Fruit fly (Drosophila melanogaster): ENCODE measurements around the gene Vps16B.

Gene Vps16B

DNA sequence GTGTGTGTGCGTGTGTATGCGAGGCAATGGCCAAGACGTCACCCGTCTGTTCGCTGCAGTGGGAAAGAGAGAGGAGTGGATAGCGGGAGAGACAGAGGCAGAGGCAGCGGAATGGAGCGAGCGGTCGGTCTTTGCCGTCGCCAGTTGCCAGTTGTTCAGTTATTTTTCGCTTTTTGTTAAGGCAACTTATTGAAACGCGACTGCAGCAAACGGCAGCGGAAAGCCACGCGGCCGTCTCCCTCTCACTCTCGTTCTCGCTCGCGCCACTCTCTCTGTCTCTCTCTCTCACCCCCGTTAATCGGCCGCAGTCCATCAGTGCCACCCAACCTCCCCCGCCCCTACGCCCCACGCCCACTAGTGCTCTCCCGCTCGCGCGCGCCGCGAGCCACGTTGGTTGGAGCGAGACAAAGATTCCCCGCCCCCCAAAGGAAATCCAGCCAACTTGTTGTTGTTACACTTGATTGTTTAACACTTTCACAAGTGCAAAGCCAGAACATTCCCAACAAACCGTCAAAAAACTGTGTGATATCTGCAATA is 43.4 kb downstream of the Vps16B start (continued):
- TF ChIP-seq Hr38 (GFP tag; optimal IDR thresholded peaks at IDR 0.05) (no peak), CG16779 (tag; optimal IDR thresholded peaks at IDR 0.05) (no peak), topi (GFP tag; optimal IDR thresholded peaks at IDR 0.05) (no peak), esn (GFP tag; optimal IDR thresholded peaks at IDR 0.05) (no peak), lz (GFP tag; optimal IDR thresholded peaks at IDR 0.05) (no peak), CG8632 (GFP tag; optimal IDR thresholded peaks at IDR 0.05) (no peak), Lpt (GFP tag; optimal IDR thresholded peaks at IDR 0.05) (peak; percentile 56), fd59A (GFP tag; optimal IDR thresholded peaks at IDR 0.05) (no peak), svp (GFP tag) (peak; percentile 68), Met (GFP tag; optimal IDR thresholded peaks at IDR 0.05) (no peak), dac (GFP tag; optimal IDR thresholded peaks at IDR 0.05) (no peak), Sox14 (GFP tag; optimal IDR thresholded peaks at IDR 0.05) (peak; percentile 29), CG1621 (tag; optimal IDR thresholded peaks at IDR 0.05) (peak; percentile 24), Ets21C (GFP tag; optimal IDR thresholded peaks at IDR 0.05) (no peak), CG10631 (GFP tag; optimal IDR thresholded peaks at IDR 0.05) (no peak), CG10669 (GFP tag; optimal IDR thresholded peaks at IDR 0.05) (no peak), OdsH (GFP tag; optimal IDR thresholded peaks at IDR 0.05) (no peak), acj6 (GFP tag; optimal IDR thresholded peaks at IDR 0.05) (no peak), Hr4 (GFP tag; optimal IDR thresholded peaks at IDR 0.05) (no peak), Ets96B (tag; optimal IDR thresholded peaks at IDR 0.05) (no peak), CG8119 (GFP tag; IDR thresholded peaks at IDR 0.05) (peak; percentile 65)

DNA sequence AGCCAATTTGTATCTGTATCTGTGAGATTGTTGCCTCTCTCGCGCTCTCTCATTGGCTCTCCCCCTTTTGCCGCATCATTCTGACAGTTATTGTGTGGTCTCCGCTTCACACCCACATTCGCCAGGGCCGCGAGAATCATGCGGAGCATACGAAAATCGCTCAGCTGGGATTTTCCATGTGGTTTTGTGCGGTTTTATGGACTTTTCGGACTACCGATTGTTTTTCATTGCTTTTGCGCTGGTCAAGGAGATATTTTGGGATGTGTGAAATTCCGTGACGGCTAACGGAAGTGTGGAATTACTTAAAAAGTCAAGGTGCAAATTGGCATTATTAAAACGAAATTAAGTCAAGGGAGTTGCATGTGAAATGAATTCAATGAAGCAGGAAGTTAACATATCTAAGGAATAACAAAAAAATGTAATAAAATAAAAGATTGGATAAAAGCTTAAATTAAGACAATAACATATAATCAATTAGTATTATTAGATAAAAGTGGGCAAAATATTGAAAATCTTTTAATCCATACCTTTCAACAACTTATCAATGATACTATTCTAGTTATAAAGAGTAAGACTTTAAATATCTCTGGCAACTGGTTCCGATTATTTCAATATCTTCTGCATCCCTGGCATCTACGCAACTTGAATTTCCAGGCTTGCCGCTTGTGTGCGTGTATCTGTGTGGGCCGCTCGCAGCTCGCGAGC is 44.0 kb downstream of the Vps16B start:
- TF ChIP-seq CG1621 (tag; optimal IDR thresholded peaks at IDR 0.05) (no peak), Eip93F (GFP tag; optimal IDR thresholded peaks at IDR 0.05) (no peak), achi (GFP tag; optimal IDR thresholded peaks at IDR 0.05) (peak; percentile 69), CG8632 (GFP tag; optimal IDR thresholded peaks at IDR 0.05) (no peak), CG11762 (GFP tag; optimal IDR thresholded peaks at IDR 0.05; ENCODE audit: insufficient read depth) (no peak), CG6163 (GFP tag; IDR thresholded peaks at IDR 0.05) (peak; percentile 74), CG11294 (GFP tag; IDR thresholded peaks at IDR 0.05) (no peak), topi (GFP tag; optimal IDR thresholded peaks at IDR 0.05) (peak; percentile 52), Smox (GFP tag; optimal IDR thresholded peaks at IDR 0.05) (peak; percentile 36), Ets96B (tag; optimal IDR thresholded peaks at IDR 0.05) (peak; percentile 16), fkh (GFP tag; optimal IDR thresholded peaks at IDR 0.05) (no peak), CG6792 (GFP tag; optimal IDR thresholded peaks at IDR 0.05) (peak; percentile 30), CG7368 (GFP tag; optimal IDR thresholded peaks at IDR 0.05) (no peak), salr (GFP tag; optimal IDR thresholded peaks at IDR 0.05) (peak in 1 of 2 experiments; percentile 60), Blimp-1 (GFP tag; optimal IDR thresholded peaks at IDR 0.05) (peak; percentile 16), CG4318 (GFP tag; optimal IDR thresholded peaks at IDR 0.05) (peak; percentile 48), CG10669 (GFP tag; optimal IDR thresholded peaks at IDR 0.05) (peak; percentile 33), CG31627 (GFP tag; optimal IDR thresholded peaks at IDR 0.05) (peak; percentile 40), dac (GFP tag; optimal IDR thresholded peaks at IDR 0.05) (no peak), CG3919 (GFP tag; optimal IDR thresholded peaks at IDR 0.05) (peak; percentile 24), CG6854 (GFP tag; optimal IDR thresholded peaks at IDR 0.05) (no peak), Met (GFP tag; optimal IDR thresholded peaks at IDR 0.05) (peak; percentile 57), CG6276 (GFP tag; optimal IDR thresholded peaks at IDR 0.05) (peak; percentile 23), CG15336 (GFP tag; IDR thresholded peaks at IDR 0.05) (no peak), pdm3 (GFP tag; optimal IDR thresholded peaks at IDR 0.05) (peak; percentile 45), CG8119 (GFP tag; IDR thresholded peaks at IDR 0.05) (no peak), net (GFP tag; optimal IDR thresholded peaks at IDR 0.05) (no peak), CG11902 (GFP tag; optimal IDR thresholded peaks at IDR 0.05) (peak; percentile 28), CG32006 (GFP tag; optimal IDR thresholded peaks at IDR 0.05) (peak; percentile 61), CG34406 (GFP tag; optimal IDR thresholded peaks at IDR 0.05) (peak; percentile 30), cyc (GFP tag; optimal IDR thresholded peaks at IDR 0.05) (peak; percentile 42), Eip78C (GFP tag) (peak; percentile 93), OdsH (GFP tag; optimal IDR thresholded peaks at IDR 0.05) (peak; percentile 27), eg (GFP tag; IDR thresholded peaks at IDR 0.05) (no peak; the same call in 2 of the 3 replicates), spab (GFP tag; optimal IDR thresholded peaks at IDR 0.05) (peak; percentile 51), dsx (GFP tag; optimal IDR thresholded peaks at IDR 0.05; ENCODE audit: poor library complexity, severe bottlenecking) (no peak)
